Worm (Caenorhabditis elegans) whole organism, L1 larva: ENCODE results near the gene aakg-5.

Experiments
- C16A3.4 ChIP-seq: fragments of 150-350 bp; optimal IDR thresholded peaks from 2 replicates; lab custom pipeline; 2014; ENCODE audit warnings: missing biosample characterization, missing genetic modification characterization
- ama-1 ChIP-seq: fragments of 150-350 bp; optimal IDR thresholded peaks from 2 replicates; lab custom pipeline; 2014
- efl-3 ChIP-seq: fragments of 200-800 bp; sonication (Bioruptor generic); optimal IDR thresholded peaks from 2 replicates; lab custom pipeline; 2018; ENCODE audit warnings: mild to moderate bottlenecking, missing genetic modification characterization, missing compliant biosample characterization
- jun-1 ChIP-seq: fragments of 150-350 bp; optimal IDR thresholded peaks from 2 replicates; lab custom pipeline; 2014; ENCODE audit warnings: missing biosample characterization, missing genetic modification reagents, missing genetic modification characterization
- pqm-1 ChIP-seq: sonication (generic microtip); optimal IDR thresholded peaks from 3 replicates; lab custom pipeline; 2017; ENCODE audit warnings: missing biosample characterization, missing genetic modification characterization
- snpc-4 ChIP-seq: fragments of 150-350 bp; optimal IDR thresholded peaks from 2 replicates; lab custom pipeline; 2014; ENCODE audit warnings: missing biosample characterization, missing genetic modification characterization
- vab-15 ChIP-seq: sonication (generic microtip); optimal IDR thresholded peaks from 2 replicates; lab custom pipeline; 2017; ENCODE audit warnings: missing genotype, mild to moderate bottlenecking, missing genetic modification characterization, missing compliant biosample characterization
- zag-1 ChIP-seq: fragments of 150-350 bp; optimal IDR thresholded peaks from 2 replicates; lab custom pipeline; 2014; ENCODE audit warnings: missing biosample characterization, missing genetic modification characterization
- ztf-11 ChIP-seq, 2 experiments: sonication (generic microtip); optimal IDR thresholded peaks; 2 replicates each; lab custom pipeline; 2016 to 2017; ENCODE audit warnings: missing genetic modification characterization in 2 of 2, missing biosample characterization in 1 of 2, missing compliant biosample characterization in 1 of 2

DNA sequence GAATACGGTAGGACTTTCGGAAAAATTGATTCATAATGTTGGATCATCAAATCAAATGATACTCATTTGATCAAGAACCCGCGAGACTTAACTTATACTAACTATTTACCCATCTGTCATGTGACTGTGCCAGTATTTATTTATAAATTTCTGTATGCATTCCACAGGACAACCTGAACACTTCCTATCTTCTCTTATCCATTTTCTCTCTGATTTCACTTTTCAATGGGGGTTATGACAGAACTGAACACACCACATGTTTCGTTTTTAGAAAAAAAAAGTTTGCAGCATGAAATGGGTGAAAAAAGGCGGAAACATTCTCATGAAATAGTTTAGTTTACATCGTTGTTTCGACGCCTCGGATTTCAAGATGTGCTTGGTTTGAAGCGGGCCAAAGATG is 42.6 kb upstream of the aakg-5 start:
- TF ChIP-seq jun-1 (tag; lab: Kevin White, UChicago) (no peak), C16A3.4 (tag; lab: Kevin White, UChicago) (no peak), ztf-11 (tag; optimal IDR thresholded peaks at IDR 0.05; lab: Kevin White, UChicago) (no peak), zag-1 (tag; lab: Kevin White, UChicago) (no peak), pqm-1 (tag; lab: Kevin White, UChicago) (no peak), vab-15 (tag; lab: Kevin White, UChicago) (no peak), snpc-4 (tag; lab: Kevin White, UChicago) (no peak), ama-1 (lab: Kevin White, UChicago) (no peak), efl-3 (no peak)
